Worm (Caenorhabditis elegans) whole organism, L1 larva: ENCODE measurements around the gene act-3.
A peak's percentile ranks its signal among the peaks of the same experiment; 100 is the strongest.

Experiments
- C04F5.9 ChIP-seq: sonication (generic microtip); optimal IDR thresholded peaks from 2 replicates; lab custom pipeline; 2016; ENCODE audit warnings: missing genetic modification characterization, missing compliant biosample characterization
- aha-1 ChIP-seq: fragments of 150-350 bp; optimal IDR thresholded peaks from 2 replicates; lab custom pipeline; 2014; ENCODE audit warnings: missing biosample characterization, missing genetic modification characterization
- blmp-1 ChIP-seq: fragments of 150-350 bp; optimal IDR thresholded peaks from 2 replicates; lab custom pipeline; 2014; ENCODE audit warnings: missing biosample characterization, missing genetic modification characterization
- ceh-8 ChIP-seq: fragments of 200-800 bp; sonication (Bioruptor generic); optimal IDR thresholded peaks from 2 replicates; lab custom pipeline; 2018; ENCODE audit warnings: mild to moderate bottlenecking, missing genetic modification characterization, moderate library complexity, missing compliant biosample characterization
- ceh-88 ChIP-seq: fragments of 200-800 bp; sonication (Bioruptor generic); IDR thresholded peaks from 2 replicates; pipeline ENCODE4 v1.3.6; 2022; ENCODE audit warnings: missing genetic modification characterization, missing compliant biosample characterization
- dsc-1 ChIP-seq: sonication (generic microtip); optimal IDR thresholded peaks from 2 replicates; lab custom pipeline; 2016; ENCODE audit warnings: mild to moderate bottlenecking, missing genetic modification characterization, missing compliant biosample characterization
- efl-1 ChIP-seq, 4 experiments: fragments of 150-350 bp; optimal IDR thresholded peaks in 3 of 4; peaks in 1 of 4; 1 replicate in 1 of 4; 2 replicates in 3 of 4; lab custom pipeline; 2014; ENCODE audit warnings: missing biosample characterization in 2 of 4, missing genetic modification characterization in 2 of 4, missing genetic modification reagents in 2 of 4
- elt-2 ChIP-seq: sonication (generic microtip); optimal IDR thresholded peaks from 2 replicates; lab custom pipeline; 2016; ENCODE audit warnings: missing genetic modification characterization, mild to moderate bottlenecking, inconsistent platforms, missing compliant biosample characterization, missing genetic modification reagents
- elt-3 ChIP-seq, 6 experiments: fragments of 150-350 bp in 1 of 6; sonication (generic microtip); optimal IDR thresholded peaks; 2 replicates each; lab custom pipeline; 2017 to 2018; ENCODE audit warnings: missing biosample characterization in 6 of 6, missing genetic modification characterization in 6 of 6, inconsistent platforms in 1 of 6
- fkh-10 ChIP-seq: sonication (generic microtip); optimal IDR thresholded peaks from 2 replicates; lab custom pipeline; 2017; ENCODE audit warnings: missing biosample characterization, missing genetic modification reagents, missing genetic modification characterization
- fkh-8 ChIP-seq: sonication (generic microtip); optimal IDR thresholded peaks from 2 replicates; lab custom pipeline; 2016; ENCODE audit warnings: mild to moderate bottlenecking, missing genetic modification characterization, missing compliant biosample characterization
- grh-1 ChIP-seq: fragments of 200-800 bp; sonication (Bioruptor generic); IDR thresholded peaks from 2 replicates; pipeline ENCODE4 v1.3.6; 2022; ENCODE audit warnings: missing genetic modification reagents, missing genetic modification characterization, missing compliant biosample characterization
- hlh-4 ChIP-seq: sonication (generic microtip); optimal IDR thresholded peaks from 2 replicates; lab custom pipeline; 2016; ENCODE audit warnings: mild to moderate bottlenecking, missing genetic modification characterization, missing compliant biosample characterization
- hpl-2 ChIP-seq: fragments of 150-350 bp; optimal IDR thresholded peaks from 2 replicates; lab custom pipeline; 2014; ENCODE audit warnings: missing biosample characterization, missing genetic modification reagents, missing genetic modification characterization
- irx-1 ChIP-seq: sonication (generic microtip); optimal IDR thresholded peaks from 2 replicates; lab custom pipeline; 2016; ENCODE audit warnings: missing genetic modification characterization, missing compliant biosample characterization
- isw-1 ChIP-seq: fragments of 200-800 bp; sonication (Bioruptor generic); IDR thresholded peaks from 2 replicates; pipeline ENCODE4 v1.3.6; 2022; ENCODE audit warnings: missing genetic modification characterization, missing compliant biosample characterization
- jun-1 ChIP-seq: fragments of 150-350 bp; optimal IDR thresholded peaks from 2 replicates; lab custom pipeline; 2014; ENCODE audit warnings: missing biosample characterization, missing genetic modification reagents, missing genetic modification characterization
- lin-14 ChIP-seq: fragments of 200-800 bp; sonication (Bioruptor generic); optimal IDR thresholded peaks from 2 replicates; lab custom pipeline; 2018; ENCODE audit warnings: mild to moderate bottlenecking, missing genetic modification characterization, moderate library complexity, missing compliant biosample characterization
- lin-35 ChIP-seq, 2 experiments: fragments of 150-350 bp; optimal IDR thresholded peaks; 2 replicates each; lab custom pipeline; 2014; ENCODE audit warnings: missing biosample characterization in 2 of 2, missing genetic modification characterization in 2 of 2, missing genetic modification reagents in 2 of 2
- lin-39 ChIP-seq: fragments of 150-350 bp; optimal IDR thresholded peaks from 2 replicates; lab custom pipeline; 2014; ENCODE audit warnings: missing biosample characterization, missing genetic modification reagents, missing genetic modification characterization
- lir-3 ChIP-seq: sonication (generic microtip); optimal IDR thresholded peaks from 2 replicates; lab custom pipeline; 2016; ENCODE audit warnings: mild to moderate bottlenecking, missing genetic modification characterization, moderate library complexity, missing compliant biosample characterization; ENCODE audit not compliant: poor library complexity
- lsy-2 ChIP-seq, 2 experiments: fragments of 150-350 bp; optimal IDR thresholded peaks; 2 replicates each; lab custom pipeline; 2014; ENCODE audit warnings: missing biosample characterization in 2 of 2, missing genetic modification characterization in 2 of 2
- mef-2 ChIP-seq: fragments of 150-350 bp; optimal IDR thresholded peaks from 2 replicates; lab custom pipeline; 2014; ENCODE audit warnings: missing biosample characterization, missing genetic modification characterization
- nhr-20 ChIP-seq: sonication (generic microtip); optimal IDR thresholded peaks from 2 replicates; lab custom pipeline; 2016; ENCODE audit warnings: mild to moderate bottlenecking, missing genetic modification characterization, missing compliant biosample characterization
- nhr-237 ChIP-seq: fragments of 150-350 bp; optimal IDR thresholded peaks from 2 replicates; lab custom pipeline; 2014; ENCODE audit warnings: missing biosample characterization, missing genetic modification characterization
- nhr-71 ChIP-seq: sonication (generic microtip); optimal IDR thresholded peaks from 2 replicates; lab custom pipeline; 2016; ENCODE audit warnings: mild to moderate bottlenecking, missing genetic modification characterization, moderate library complexity, missing compliant biosample characterization
- nhr-85 ChIP-seq: sonication (generic microtip); peaks from one replicate; lab custom pipeline; 2016; ENCODE audit warnings: missing genetic modification characterization, inconsistent platforms, missing compliant biosample characterization
- nhr-90 ChIP-seq: sonication (generic microtip); optimal IDR thresholded peaks from 2 replicates; lab custom pipeline; 2016; ENCODE audit warnings: mild to moderate bottlenecking, missing genetic modification characterization, missing compliant biosample characterization; ENCODE audit not compliant: poor library complexity
- pag-3 ChIP-seq: sonication (generic microtip); optimal IDR thresholded peaks from 2 replicates; lab custom pipeline; 2017; ENCODE audit warnings: missing genetic modification characterization, mild to moderate bottlenecking, missing compliant biosample characterization, antibody characterized with exemption, borderline replicate concordance; ENCODE audit not compliant: insufficient read depth
- pax-3 ChIP-seq: fragments of 200-800 bp; sonication (Bioruptor generic); optimal IDR thresholded peaks from 2 replicates; lab custom pipeline; 2018; ENCODE audit warnings: mild to moderate bottlenecking, missing genetic modification characterization, moderate library complexity, missing compliant biosample characterization
- rnt-1 ChIP-seq: sonication (generic microtip); optimal IDR thresholded peaks from 2 replicates; lab custom pipeline; 2016; ENCODE audit warnings: mild to moderate bottlenecking, missing genetic modification characterization, moderate library complexity, missing compliant biosample characterization
- snpc-4 ChIP-seq: fragments of 150-350 bp; optimal IDR thresholded peaks from 2 replicates; lab custom pipeline; 2014; ENCODE audit warnings: missing biosample characterization, missing genetic modification characterization
- snu-23 ChIP-seq: sonication (generic microtip); optimal IDR thresholded peaks from 2 replicates; lab custom pipeline; 2016; ENCODE audit warnings: missing genetic modification characterization, missing compliant biosample characterization
- sox-4 ChIP-seq: sonication (generic microtip); optimal IDR thresholded peaks from 2 replicates; lab custom pipeline; 2016; ENCODE audit warnings: missing genetic modification characterization, missing compliant biosample characterization
- unc-86 ChIP-seq: sonication (generic microtip); optimal IDR thresholded peaks from 2 replicates; lab custom pipeline; 2016; ENCODE audit warnings: missing genetic modification characterization, missing compliant biosample characterization
- unc-98 ChIP-seq: fragments of 200-800 bp; sonication (Bioruptor generic); IDR thresholded peaks from 2 replicates; pipeline ENCODE4 v1.3.6; 2022; ENCODE audit warnings: missing genetic modification characterization, missing compliant biosample characterization
- ztf-4 ChIP-seq: fragments of 150-350 bp; optimal IDR thresholded peaks from 2 replicates; lab custom pipeline; 2014; ENCODE audit warnings: missing biosample characterization, missing genetic modification characterization

The act-3 gene

ce11 chrV:11094698-11095097 lies 20.4 kb upstream of the act-3 start (continued):
- no peak for TF ChIP-seq rnt-1
- TF ChIP-seq lin-39, result no peak
- no peak for TF ChIP-seq sox-4 (tag; lab: Kevin White, UChicago)
- TF ChIP-seq hlh-4 (tag; lab: Kevin White, UChicago), result no peak
- TF ChIP-seq dsc-1 (tag; lab: Kevin White, UChicago), result no peak
- no peak for TF ChIP-seq ztf-4 (tag; lab: Kevin White, UChicago)
- TF ChIP-seq lin-14 (GFP tag; lab: Kevin White, UChicago), result peak; percentile 57
- no peak for TF ChIP-seq mef-2
- TF ChIP-seq jun-1 (tag; lab: Kevin White, UChicago), result no peak
- TF ChIP-seq unc-86 (tag; lab: Kevin White, UChicago), result no peak
- no peak for TF ChIP-seq nhr-237 (tag; lab: Kevin White, UChicago)
- no peak for TF ChIP-seq ceh-88
- no peak for TF ChIP-seq irx-1 (tag; lab: Kevin White, UChicago)
- peak in 1 of 2 experiments; percentile 29 for TF ChIP-seq lin-35 (GFP tag; optimal IDR thresholded peaks at IDR 0.05; lab: Kevin White, UChicago)
- TF ChIP-seq aha-1 (tag; lab: Kevin White, UChicago), result no peak
- no peak for TF ChIP-seq hpl-2 (GFP tag; lab: Kevin White, UChicago)
- TF ChIP-seq snu-23 (GFP tag; lab: Kevin White, UChicago), result no peak
- no peak for TF ChIP-seq fkh-10
- no peak for TF ChIP-seq snpc-4 (tag; lab: Kevin White, UChicago)
- TF ChIP-seq fkh-8 (tag; lab: Kevin White, UChicago), result no peak

ce11 chrV:11093163-11094091 lies 19.1 kb upstream of the act-3 start, which contains the start of gene lact-8:
Gene lact-8 (minus strand): TSS chrV:11093607.
- TF ChIP-seq efl-1 (optimal IDR thresholded peaks at IDR 0.05; lab: Kevin White, UChicago) (no peak), efl-1 (GFP tag; optimal IDR thresholded peaks at IDR 0.05 in 1 of 2; lab: Kevin White, UChicago) (peak in 1 of 2 experiments; percentile 90), blmp-1 (tag; lab: Kevin White, UChicago) (peak; percentile 56), unc-98 (GFP tag; lab: Robert Waterston, UW) (no peak), ceh-8 (GFP tag; lab: Kevin White, UChicago) (no peak), C04F5.9 (tag; lab: Kevin White, UChicago) (no peak), dsc-1 (tag; lab: Kevin White, UChicago) (peak; percentile 25), lin-14 (GFP tag; lab: Kevin White, UChicago) (peak; percentile 18)

- TF ChIP-seq lsy-2 (tag; optimal IDR thresholded peaks at IDR 0.05; lab: Kevin White, UChicago) (peak in 1 of 2 experiments; percentile 24), isw-1 (no peak), nhr-85 (tag; lab: Kevin White, UChicago) (peak; percentile 96), lin-14 (GFP tag; lab: Kevin White, UChicago) (peak; percentile 31), grh-1 (GFP tag; lab: Robert Waterston, UW) (0 out of 2 replicates have a peak, but pooled peaks have one; percentile 22), lir-3 (tag; lab: Kevin White, UChicago) (no peak), blmp-1 (tag; lab: Kevin White, UChicago) (peak; percentile 49)
These were observed 13.3 kb upstream of the act-3 start, which contains the start of gene Y42A5A.1 for ce11 chrV:11087519-11087998. Gene Y42A5A.1 (plus strand): TSS chrV:11087948.

ce11 chrV:11087119-11087518 lies 12.8 kb upstream of the act-3 start:
- TF ChIP-seq efl-1 (optimal IDR thresholded peaks at IDR 0.05; lab: Kevin White, UChicago) (no peak), efl-1 (GFP tag; optimal IDR thresholded peaks at IDR 0.05 in 1 of 2; lab: Kevin White, UChicago) (peak in 1 of 2 experiments; percentile 39), nhr-90 (tag; lab: Kevin White, UChicago) (peak; percentile 17), hlh-4 (tag; lab: Kevin White, UChicago) (no peak), elt-2 (tag; lab: Kevin White, UChicago) (peak; percentile 99), pax-3 (tag; lab: Kevin White, UChicago) (no peak), nhr-20 (tag; lab: Kevin White, UChicago) (peak; percentile 40), nhr-71 (peak; percentile 8), ztf-4 (tag; lab: Kevin White, UChicago) (no peak), elt-3 (tag; optimal IDR thresholded peaks at IDR 0.05; lab: Kevin White, UChicago) (peak in 2 of 6 experiments; percentile 67 to 75), blmp-1 (tag; lab: Kevin White, UChicago) (peak; percentile 3), pag-3 (no peak), lsy-2 (tag; optimal IDR thresholded peaks at IDR 0.05; lab: Kevin White, UChicago) (no peak), lin-14 (GFP tag; lab: Kevin White, UChicago) (peak; percentile 32)
- TF ChIP-seq, all 84 proteins: peak for 8
